Worm (Caenorhabditis elegans) whole organism, mixed stage, embryonic: ENCODE data around the gene tni-1.

Experiments
- M03D4.4 ChIP-seq: sonication (generic microtip); optimal IDR thresholded peaks from 2 replicates; lab custom pipeline; 2017; ENCODE audit warnings: mild to moderate bottlenecking, missing genetic modification characterization, missing compliant biosample characterization
- bed-3 ChIP-seq: fragments of 200-800 bp; sonication (Bioruptor generic); optimal IDR thresholded peaks from 3 replicates; lab custom pipeline; 2018; ENCODE audit warnings: mild to moderate bottlenecking, missing genetic modification characterization, moderate library complexity, missing compliant biosample characterization
- blmp-1 ChIP-seq: fragments of 150-350 bp; optimal IDR thresholded peaks from 2 replicates; lab custom pipeline; 2014; ENCODE audit warnings: missing biosample characterization, missing genetic modification characterization
- ceh-39 ChIP-seq: fragments of 150-350 bp; optimal IDR thresholded peaks from 2 replicates; lab custom pipeline; 2014; ENCODE audit warnings: missing biosample characterization, missing genetic modification characterization
- ceh-43 ChIP-seq: fragments of 200-800 bp; sonication (Bioruptor generic); optimal IDR thresholded peaks from 2 replicates; lab custom pipeline; 2018; ENCODE audit warnings: mild to moderate bottlenecking, missing genetic modification characterization, moderate library complexity, missing compliant biosample characterization
- ceh-83 ChIP-seq: fragments of 200-800 bp; sonication (Bioruptor generic); optimal IDR thresholded peaks from 2 replicates; lab custom pipeline; 2018; ENCODE audit warnings: mild to moderate bottlenecking, missing genetic modification characterization, missing compliant biosample characterization
- ces-1 ChIP-seq: fragments of 150-350 bp; optimal IDR thresholded peaks from 2 replicates; lab custom pipeline; 2014; ENCODE audit warnings: missing biosample characterization, missing genetic modification reagents, missing genetic modification characterization
- cnd-1 ChIP-seq: fragments of 200-800 bp; sonication (Bioruptor generic); optimal IDR thresholded peaks from 2 replicates; lab custom pipeline; 2018; ENCODE audit warnings: mild to moderate bottlenecking, missing genetic modification characterization, missing compliant biosample characterization
- drap-1 ChIP-seq: fragments of 200-800 bp; sonication (Bioruptor generic); optimal IDR thresholded peaks from 3 replicates; lab custom pipeline; 2018; ENCODE audit warnings: mild to moderate bottlenecking, missing genetic modification characterization, missing compliant biosample characterization
- elt-1 ChIP-seq: sonication (generic microtip); optimal IDR thresholded peaks from 2 replicates; lab custom pipeline; 2017; ENCODE audit warnings: missing genetic modification characterization, mild to moderate bottlenecking, missing compliant biosample characterization, antibody characterized with exemption, moderate library complexity, borderline replicate concordance; ENCODE audit not compliant: insufficient read depth
- elt-3 ChIP-seq: fragments of 150-350 bp; optimal IDR thresholded peaks from 2 replicates; lab custom pipeline; 2014; ENCODE audit warnings: missing biosample characterization, missing genetic modification characterization
- flh-1 ChIP-seq: fragments of 200-800 bp; sonication (Bioruptor generic); optimal IDR thresholded peaks from 2 replicates; lab custom pipeline; 2018; ENCODE audit warnings: mild to moderate bottlenecking, missing genetic modification characterization, moderate library complexity, missing compliant biosample characterization
- ham-2 ChIP-seq: fragments of 200-800 bp; sonication (Bioruptor generic); optimal IDR thresholded peaks from 2 replicates; lab custom pipeline; 2018; ENCODE audit warnings: mild to moderate bottlenecking, missing genetic modification characterization, missing compliant biosample characterization
- hlh-1 ChIP-seq: fragments of 150-350 bp; optimal IDR thresholded peaks from 2 replicates; lab custom pipeline; 2014; ENCODE audit warnings: missing biosample characterization, missing genetic modification reagents, missing genetic modification characterization
- lin-13 ChIP-seq: fragments of 150-350 bp; optimal IDR thresholded peaks from 2 replicates; lab custom pipeline; 2014; ENCODE audit warnings: missing biosample characterization, missing genetic modification characterization
- lin-32 ChIP-seq: fragments of 200-800 bp; sonication (Bioruptor generic); optimal IDR thresholded peaks from 2 replicates; lab custom pipeline; 2018; ENCODE audit warnings: mild to moderate bottlenecking, missing genetic modification characterization, missing compliant biosample characterization
- lsy-2 ChIP-seq: fragments of 150-350 bp; optimal IDR thresholded peaks from 2 replicates; lab custom pipeline; 2014; ENCODE audit warnings: missing biosample characterization, missing genetic modification characterization
- mab-5 ChIP-seq: fragments of 150-350 bp; optimal IDR thresholded peaks from 2 replicates; lab custom pipeline; 2014; ENCODE audit warnings: missing biosample characterization, missing genetic modification characterization
- mep-1 ChIP-seq: fragments of 150-350 bp; optimal IDR thresholded peaks from 2 replicates; lab custom pipeline; 2017; ENCODE audit warnings: missing biosample characterization, missing genetic modification reagents, missing genetic modification characterization, inconsistent platforms
- mls-2 ChIP-seq: sonication (generic microtip); optimal IDR thresholded peaks from 2 replicates; lab custom pipeline; 2016; ENCODE audit warnings: mild to moderate bottlenecking, missing genetic modification characterization, moderate library complexity, missing compliant biosample characterization
- nhr-12 ChIP-seq: fragments of 150-350 bp; optimal IDR thresholded peaks from 2 replicates; lab custom pipeline; 2014; ENCODE audit warnings: missing biosample characterization, missing genetic modification characterization
- nhr-2 ChIP-seq: fragments of 150-350 bp; optimal IDR thresholded peaks from 2 replicates; lab custom pipeline; 2014; ENCODE audit warnings: missing biosample characterization, missing genetic modification characterization
- nhr-237 ChIP-seq: fragments of 150-350 bp; optimal IDR thresholded peaks from 2 replicates; lab custom pipeline; 2014; ENCODE audit warnings: missing biosample characterization, missing genetic modification characterization
- nhr-28 ChIP-seq: fragments of 150-350 bp; optimal IDR thresholded peaks from 2 replicates; lab custom pipeline; 2014; ENCODE audit warnings: missing biosample characterization, missing genetic modification characterization
- nhr-76 ChIP-seq: sonication (generic microtip); optimal IDR thresholded peaks from 2 replicates; lab custom pipeline; 2017; ENCODE audit warnings: missing biosample characterization, missing genetic modification characterization
- pha-4 ChIP-seq: fragments of 150-350 bp; optimal IDR thresholded peaks from 2 replicates; lab custom pipeline; 2018; ENCODE audit warnings: missing biosample characterization, missing genetic modification reagents, missing genetic modification characterization
- sem-2 ChIP-seq: fragments of 200-800 bp; sonication (Bioruptor generic); optimal IDR thresholded peaks from 2 replicates; lab custom pipeline; 2018; ENCODE audit warnings: mild to moderate bottlenecking, missing genetic modification characterization, missing compliant biosample characterization
- snpc-4 ChIP-seq: fragments of 150-350 bp; optimal IDR thresholded peaks from 2 replicates; lab custom pipeline; 2014; ENCODE audit warnings: missing biosample characterization, missing genetic modification characterization
- sptf-1 ChIP-seq: sonication (generic microtip); optimal IDR thresholded peaks from 2 replicates; lab custom pipeline; 2017; ENCODE audit warnings: mild to moderate bottlenecking, missing genetic modification characterization, moderate library complexity, missing compliant biosample characterization
- tbx-8 ChIP-seq: fragments of 200-800 bp; sonication (Bioruptor generic); optimal IDR thresholded peaks from 2 replicates; lab custom pipeline; 2018; ENCODE audit warnings: mild to moderate bottlenecking, missing genetic modification characterization, moderate library complexity, missing compliant biosample characterization
- unc-120 ChIP-seq: sonication (generic microtip); optimal IDR thresholded peaks from 2 replicates; lab custom pipeline; 2017; ENCODE audit warnings: missing genetic modification characterization, missing compliant biosample characterization; ENCODE audit not compliant: poor library complexity, severe bottlenecking
- unc-39 ChIP-seq: fragments of 150-350 bp; optimal IDR thresholded peaks from 2 replicates; lab custom pipeline; 2014; ENCODE audit warnings: missing biosample characterization, missing genetic modification characterization
- unc-62 ChIP-seq: fragments of 150-350 bp; optimal IDR thresholded peaks from 2 replicates; lab custom pipeline; 2014; ENCODE audit warnings: missing biosample characterization, missing genetic modification reagents, missing genetic modification characterization
- zip-8 ChIP-seq: fragments of 150-350 bp; optimal IDR thresholded peaks from 2 replicates; lab custom pipeline; 2014; ENCODE audit warnings: missing biosample characterization, missing genetic modification characterization
- ztf-11 ChIP-seq: fragments of 150-350 bp; optimal IDR thresholded peaks from 2 replicates; lab custom pipeline; 2014; ENCODE audit warnings: missing biosample characterization, missing genetic modification characterization

The tni-1 gene

DNA sequence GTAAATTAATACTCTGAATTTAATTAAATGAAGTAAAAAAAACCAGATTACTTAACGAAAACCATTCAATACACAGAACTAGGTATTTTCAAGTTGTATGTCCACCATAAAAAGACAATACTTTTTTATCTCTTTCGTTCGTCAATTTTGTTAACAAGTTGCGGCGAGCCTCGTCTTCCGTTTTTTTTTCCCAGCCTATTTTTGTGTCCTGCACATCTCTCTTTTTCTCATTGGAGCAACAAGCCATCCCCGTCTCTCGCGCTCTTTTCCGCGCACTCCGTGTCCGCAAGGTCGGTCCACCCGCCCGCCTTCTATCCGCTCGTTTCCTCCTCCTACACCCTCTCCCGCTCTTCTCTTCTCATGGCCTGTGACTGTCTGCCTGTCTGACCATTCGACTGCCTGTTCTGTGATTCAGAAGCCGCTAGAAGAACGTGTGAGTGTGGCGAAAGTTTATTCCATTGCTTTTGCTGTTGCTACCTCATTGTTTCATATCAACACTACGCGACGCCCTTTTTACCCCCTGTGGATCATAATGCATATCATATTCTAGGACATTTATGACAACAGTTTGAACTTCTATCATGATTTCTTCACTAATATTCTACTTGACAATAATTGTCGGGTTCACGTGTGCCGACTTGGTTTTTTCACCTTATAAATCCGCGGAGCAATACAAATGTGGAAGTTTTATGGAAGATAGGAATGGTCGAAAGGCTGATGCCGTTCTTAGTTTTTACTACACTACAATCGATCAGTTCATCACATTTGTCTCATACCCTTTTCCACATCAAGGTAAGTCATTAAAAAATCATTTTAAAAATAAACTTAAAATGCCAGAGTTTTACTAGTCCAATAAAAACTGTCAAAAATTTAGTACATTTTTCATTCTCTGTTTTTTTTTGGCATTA is 7.5 kb upstream of the tni-1 start, which contains the start of the genes F08B12.11 and prmn-1:
F08B12.11 (plus strand) TSS at position 521 of the 908 bp plus-strand sequence.
prmn-1 (plus strand) TSS at position 551 of the 908 bp plus-strand sequence.
- no peak for TF ChIP-seq zip-8 (tag; lab: Kevin White, UChicago)
- TF ChIP-seq lsy-2 (tag; lab: Kevin White, UChicago), result no peak
- peak; percentile 53 for TF ChIP-seq cnd-1 (tag; lab: Kevin White, UChicago)
- TF ChIP-seq mep-1, result peak; percentile 24
- peak; percentile 83 for TF ChIP-seq ham-2
- peak; percentile 46 for TF ChIP-seq ces-1 (GFP tag; lab: Kevin White, UChicago)
- TF ChIP-seq, all 35 proteins: peak for 4

DNA sequence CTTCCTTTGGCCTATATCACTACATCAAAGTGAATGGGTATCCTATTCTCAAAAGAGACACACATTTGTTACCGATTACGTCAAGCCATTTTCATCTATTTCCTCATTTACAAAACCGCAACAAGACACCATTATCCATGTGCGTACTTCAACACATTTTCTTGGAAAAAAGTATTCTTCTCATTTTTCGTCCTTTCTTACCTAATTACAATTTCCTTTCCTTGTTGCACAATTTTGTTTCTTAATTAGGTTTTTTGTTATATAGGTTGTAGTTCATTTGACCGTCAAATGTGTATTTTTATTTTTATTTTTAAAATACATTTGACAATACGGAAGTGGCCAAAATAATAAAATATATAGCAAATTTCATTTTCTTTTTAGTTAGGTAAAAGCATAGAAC is 6.1 kb upstream of the tni-1 start:
- TF ChIP-seq ces-1 (GFP tag; lab: Kevin White, UChicago), result peak; percentile 38
- TF ChIP-seq ceh-83 (GFP tag; lab: Kevin White, UChicago), result no peak

ce11 chrX:11379135-11379781 is 2.0 kb upstream of the tni-1 start:
- TF ChIP-seq unc-120 (tag; lab: Kevin White, UChicago) (peak; percentile 92), nhr-237 (no peak), unc-62 (GFP tag; lab: Kevin White, UChicago) (peak; percentile 63), nhr-12 (tag; lab: Kevin White, UChicago) (no peak), ceh-43 (GFP tag; lab: Kevin White, UChicago) (no peak), ceh-39 (no peak), sptf-1 (tag; lab: Kevin White, UChicago) (peak; percentile 20), mls-2 (tag; lab: Kevin White, UChicago) (no peak), bed-3 (GFP tag; lab: Kevin White, UChicago) (no peak), lin-32 (GFP tag; lab: Kevin White, UChicago) (no peak), mab-5 (tag; lab: Kevin White, UChicago) (no peak), flh-1 (GFP tag; lab: Kevin White, UChicago) (no peak), M03D4.4 (peak; percentile 7), ces-1 (GFP tag; lab: Kevin White, UChicago) (peak; percentile 73), ham-2 (no peak), unc-39 (no peak), drap-1 (GFP tag; lab: Kevin White, UChicago) (no peak), ztf-11 (tag; lab: Kevin White, UChicago) (no peak), nhr-2 (tag; lab: Kevin White, UChicago) (no peak), blmp-1 (no peak), snpc-4 (no peak), cnd-1 (tag; lab: Kevin White, UChicago) (no peak), zip-8 (tag; lab: Kevin White, UChicago) (no peak), lsy-2 (tag; lab: Kevin White, UChicago) (no peak), nhr-28 (no peak), mep-1 (no peak), lin-13 (no peak), nhr-76 (tag; lab: Kevin White, UChicago) (no peak), hlh-1 (peak; percentile 85), pha-4 (tag; lab: Kevin White, UChicago) (no peak), ceh-83 (GFP tag; lab: Kevin White, UChicago) (no peak), elt-1 (no peak), tbx-8 (no peak), sem-2 (no peak), elt-3 (no peak)
